Fruit fly (Drosophila melanogaster) whole organism, embryonic: ENCODE measurements around the gene CG14088.

Experiments
- Aef1 ChIP-seq: fragments of 200-800 bp; sonication (Bioruptor generic); IDR thresholded peaks from 3 replicates; pipeline ENCODE4 v1.3.6; 2022; ENCODE audit warnings: missing biosample characterization, missing genetic modification characterization
- B-H2 ChIP-seq: fragments of 200-800 bp; sonication (Bioruptor generic); optimal IDR thresholded peaks from 2 replicates; lab custom pipeline; 2018; ENCODE audit warnings: missing biosample characterization, mild to moderate bottlenecking, missing genetic modification characterization
- BEAF-32 ChIP-seq: fragments of 200-800 bp; sonication (Bioruptor generic); optimal IDR thresholded peaks from 3 replicates; lab custom pipeline; 2017; ENCODE audit warnings: missing biosample characterization, missing genetic modification characterization, mild to moderate bottlenecking, moderate library complexity, missing genetic modification reagents
- Bgb ChIP-seq: fragments of 200-800 bp; sonication (Bioruptor generic); IDR thresholded peaks from 2 replicates; pipeline ENCODE4 v1.3.6; 2022; ENCODE audit warnings: missing biosample characterization, missing genetic modification characterization; ENCODE audit not compliant: partially characterized antibody
- CG10147 ChIP-seq: fragments of 200-800 bp; sonication (Bioruptor generic); optimal IDR thresholded peaks from 2 replicates; lab custom pipeline; 2019; ENCODE audit warnings: missing biosample characterization, mild to moderate bottlenecking, missing genetic modification characterization, moderate library complexity
- CG10267 ChIP-seq: fragments of 200-800 bp; sonication (Bioruptor generic); optimal IDR thresholded peaks from 2 replicates; lab custom pipeline; 2018; ENCODE audit warnings: missing biosample characterization, mild to moderate bottlenecking, missing genetic modification characterization, moderate library complexity
- CG10543 ChIP-seq: fragments of 200-800 bp; sonication (Bioruptor generic); optimal IDR thresholded peaks from 3 replicates; lab custom pipeline; 2017; ENCODE audit warnings: missing biosample characterization, mild to moderate bottlenecking, missing genetic modification characterization, moderate library complexity
- CG12155 ChIP-seq: fragments of 200-800 bp; sonication (Bioruptor generic); optimal IDR thresholded peaks from 3 replicates; lab custom pipeline; 2016; ENCODE audit warnings: missing biosample characterization, missing genetic modification characterization
- CG12299 ChIP-seq: fragments of 200-800 bp; sonication (Bioruptor generic); optimal IDR thresholded peaks from 2 replicates; lab custom pipeline; 2018; ENCODE audit warnings: missing biosample characterization, mild to moderate bottlenecking, missing genetic modification characterization
- CG12744 ChIP-seq: fragments of 200-800 bp; sonication (Bioruptor generic); optimal IDR thresholded peaks from 2 replicates; lab custom pipeline; 2016; ENCODE audit warnings: missing biosample characterization, missing genetic modification characterization
- CG13287 ChIP-seq: fragments of 200-800 bp; sonication (Bioruptor generic); IDR thresholded peaks from 2 replicates; pipeline ENCODE4 v1.3.6; 2022; ENCODE audit warnings: missing biosample characterization, missing genetic modification characterization; ENCODE audit not compliant: partially characterized antibody
- CG14710 ChIP-seq: fragments of 200-800 bp; sonication (Bioruptor generic); optimal IDR thresholded peaks from 3 replicates; lab custom pipeline; 2019; ENCODE audit warnings: missing biosample characterization, mild to moderate bottlenecking, missing genetic modification characterization, moderate library complexity
- CG30403 ChIP-seq: fragments of 200-800 bp; sonication (Bioruptor generic); optimal IDR thresholded peaks from 3 replicates; lab custom pipeline; 2016; ENCODE audit warnings: missing biosample characterization, missing genetic modification characterization
- CG32532 ChIP-seq: fragments of 200-800 bp; sonication (Bioruptor generic); IDR thresholded peaks from 2 replicates; pipeline ENCODE4 v1.3.6; 2022; ENCODE audit warnings: missing biosample characterization, missing genetic modification characterization
- CG34224 ChIP-seq: fragments of 200-800 bp; sonication (Bioruptor generic); IDR thresholded peaks from 3 replicates; pipeline ENCODE4 v1.3.6; 2022; ENCODE audit warnings: missing biosample characterization, missing genetic modification characterization; ENCODE audit not compliant: partially characterized antibody
- CG34376 ChIP-seq: fragments of 200-800 bp; sonication (Bioruptor generic); optimal IDR thresholded peaks from 2 replicates; lab custom pipeline; 2018; ENCODE audit warnings: missing biosample characterization, mild to moderate bottlenecking, missing genetic modification characterization
- CG4360 ChIP-seq: fragments of 200-800 bp; sonication (Bioruptor generic); IDR thresholded peaks from 2 replicates; pipeline ENCODE4 v1.3.6; 2022; ENCODE audit warnings: missing biosample characterization, missing genetic modification characterization
- CG5953 ChIP-seq: fragments of 200-800 bp; sonication (Bioruptor generic); IDR thresholded peaks from 2 replicates; pipeline ENCODE4 v1.3.6; 2022; ENCODE audit warnings: missing biosample characterization, missing genetic modification characterization
- CG7271 ChIP-seq: fragments of 200-800 bp; sonication (Bioruptor generic); optimal IDR thresholded peaks from 2 replicates; lab custom pipeline; 2018; ENCODE audit warnings: missing biosample characterization, mild to moderate bottlenecking, missing genetic modification characterization, moderate library complexity
- CG7357 ChIP-seq: fragments of 200-800 bp; sonication (Bioruptor generic); IDR thresholded peaks from 3 replicates; pipeline ENCODE4 v1.3.6; 2022; ENCODE audit warnings: missing biosample characterization, missing genetic modification characterization
- CG7928 ChIP-seq: fragments of 200-800 bp; sonication (Bioruptor generic); optimal IDR thresholded peaks from 2 replicates; lab custom pipeline; 2017; ENCODE audit warnings: missing biosample characterization, mild to moderate bottlenecking, missing genetic modification characterization
- CG7963 ChIP-seq: fragments of 200-800 bp; sonication (Bioruptor generic); IDR thresholded peaks from 3 replicates; pipeline ENCODE4 v1.3.6; 2022; ENCODE audit warnings: missing biosample characterization, missing genetic modification characterization; ENCODE audit not compliant: partially characterized antibody
- CG7987 ChIP-seq: fragments of 200-800 bp; sonication (Bioruptor generic); optimal IDR thresholded peaks from 2 replicates; lab custom pipeline; 2018; ENCODE audit warnings: missing biosample characterization, mild to moderate bottlenecking, missing genetic modification characterization, moderate library complexity
- CG9932 ChIP-seq: fragments of 200-800 bp; sonication (Bioruptor generic); IDR thresholded peaks from 2 replicates; pipeline ENCODE4 v1.3.6; 2022; ENCODE audit warnings: missing biosample characterization, missing genetic modification characterization
- Dbx ChIP-seq: fragments of 200-800 bp; sonication (Bioruptor generic); IDR thresholded peaks from 3 replicates; pipeline ENCODE4 v1.3.6; 2022; ENCODE audit warnings: missing biosample characterization, missing genetic modification characterization
- Ets65A ChIP-seq: fragments of 200-800 bp; sonication (Bioruptor generic); peaks from one replicate; lab custom pipeline; 2016; ENCODE audit warnings: missing biosample characterization, missing genetic modification characterization
- Ets97D ChIP-seq: fragments of 200-800 bp; sonication (Bioruptor generic); optimal IDR thresholded peaks from 3 replicates; lab custom pipeline; 2016; ENCODE audit warnings: missing biosample characterization, missing genetic modification characterization
- Gug ChIP-seq: fragments of 200-800 bp; sonication (Bioruptor generic); IDR thresholded peaks from 4 replicates; pipeline ENCODE4 v1.3.6; 2022; ENCODE audit warnings: missing biosample characterization, missing genetic modification characterization
- Scr ChIP-seq: fragments of 200-800 bp; sonication (Bioruptor generic); IDR thresholded peaks from 2 replicates; pipeline ENCODE4 v1.3.6; 2022; ENCODE audit warnings: missing biosample characterization, missing genetic modification characterization; ENCODE audit not compliant: partially characterized antibody
- Side ChIP-seq: fragments of 200-800 bp; sonication (Bioruptor generic); optimal IDR thresholded peaks from 2 replicates; lab custom pipeline; 2016; ENCODE audit warnings: missing biosample characterization, missing genetic modification characterization
- Sin3A ChIP-seq: fragments of >200 bp; optimal IDR thresholded peaks from 2 replicates; lab custom pipeline; 2018
- Sry-β ChIP-seq: fragments of 200-800 bp; sonication (Bioruptor generic); optimal IDR thresholded peaks from 2 replicates; lab custom pipeline; 2018; ENCODE audit warnings: missing biosample characterization, mild to moderate bottlenecking, missing genetic modification characterization, moderate library complexity
- TFAM ChIP-seq: fragments of 200-800 bp; sonication (Bioruptor generic); optimal IDR thresholded peaks from 2 replicates; lab custom pipeline; 2017; ENCODE audit warnings: missing biosample characterization, missing genetic modification characterization, inconsistent platforms
- Trl ChIP-seq, 3 experiments: fragments of >200 bp in 2 of 3; fragments of 200-800 bp in 1 of 3; sonication (Bioruptor generic) in 1 of 3; optimal IDR thresholded peaks; 2 replicates in 1 of 3; 3 replicates in 2 of 3; lab custom pipeline; 2016 to 2017; ENCODE audit warnings: missing biosample characterization in 1 of 3, missing genetic modification characterization in 1 of 3
- amos ChIP-seq: fragments of 200-800 bp; sonication (Bioruptor generic); IDR thresholded peaks from 2 replicates; pipeline ENCODE4 v1.3.6; 2022; ENCODE audit warnings: missing biosample characterization, missing genetic modification characterization; ENCODE audit not compliant: partially characterized antibody
- bab2 ChIP-seq: fragments of 200-800 bp; sonication (Bioruptor generic); optimal IDR thresholded peaks from 2 replicates; lab custom pipeline; 2016; ENCODE audit warnings: missing biosample characterization, missing genetic modification characterization
- bbx ChIP-seq: fragments of 200-800 bp; sonication (Bioruptor generic); IDR thresholded peaks from 2 replicates; pipeline ENCODE4 v1.3.6; 2022; ENCODE audit warnings: missing biosample characterization, missing genetic modification characterization; ENCODE audit not compliant: partially characterized antibody
- bsh ChIP-seq, 2 experiments: fragments of 200-800 bp; sonication (Bioruptor generic); optimal IDR thresholded peaks; 2 replicates each; lab custom pipeline; 2017 to 2018; ENCODE audit warnings: mild to moderate bottlenecking in 2 of 2, missing biosample characterization in 2 of 2, missing genetic modification characterization in 2 of 2, moderate library complexity in 1 of 2
- cas ChIP-seq: fragments of 200-800 bp; sonication (Bioruptor generic); IDR thresholded peaks from 2 replicates; pipeline ENCODE4 v1.3.6; 2022; ENCODE audit warnings: missing biosample characterization, missing genetic modification characterization
- chinmo ChIP-seq: fragments of 200-800 bp; sonication (Bioruptor generic); IDR thresholded peaks from 4 replicates; pipeline ENCODE4 v1.3.6; 2022; ENCODE audit warnings: missing biosample characterization, missing genetic modification characterization; ENCODE audit not compliant: partially characterized antibody
- danr ChIP-seq: fragments of 200-800 bp; sonication (Bioruptor generic); IDR thresholded peaks from 2 replicates; pipeline ENCODE4 v1.3.6; 2022; ENCODE audit warnings: missing biosample characterization, missing genetic modification characterization
- dati ChIP-seq: fragments of 200-800 bp; sonication (Bioruptor generic); IDR thresholded peaks from 2 replicates; pipeline ENCODE4 v1.3.6; 2022; ENCODE audit warnings: missing biosample characterization, missing genetic modification characterization
- hb ChIP-seq: fragments of 200-800 bp; sonication (Bioruptor generic); IDR thresholded peaks from 3 replicates; pipeline ENCODE4 v1.3.6; 2022; ENCODE audit warnings: missing biosample characterization, missing genetic modification characterization; ENCODE audit not compliant: partially characterized antibody
- mam ChIP-seq: fragments of 200-800 bp; sonication (Bioruptor generic); optimal IDR thresholded peaks from 3 replicates; lab custom pipeline; 2016; ENCODE audit warnings: missing biosample characterization, missing genetic modification characterization
- odd ChIP-seq: fragments of 200-800 bp; sonication (Bioruptor generic); optimal IDR thresholded peaks from 2 replicates; lab custom pipeline; 2017; ENCODE audit warnings: missing biosample characterization, mild to moderate bottlenecking, missing genetic modification characterization
- p53 ChIP-seq: fragments of 200-800 bp; sonication (Bioruptor generic); optimal IDR thresholded peaks from 2 replicates; lab custom pipeline; 2016; ENCODE audit warnings: missing biosample characterization, missing genetic modification characterization
- sug ChIP-seq: fragments of 200-800 bp; optimal IDR thresholded peaks from 2 replicates; lab custom pipeline; 2019; ENCODE audit warnings: missing biosample characterization, mild to moderate bottlenecking, missing genetic modification characterization, moderate library complexity
- vnd ChIP-seq: fragments of 200-800 bp; sonication (Bioruptor generic); IDR thresholded peaks from 3 replicates; pipeline ENCODE4 v1.3.6; 2022; ENCODE audit warnings: missing biosample characterization, missing genetic modification characterization; ENCODE audit not compliant: partially characterized antibody
- z ChIP-seq: fragments of 200-800 bp; sonication (Bioruptor generic); IDR thresholded peaks from 3 replicates; pipeline ENCODE4 v1.3.6; 2022; ENCODE audit warnings: missing biosample characterization, missing genetic modification characterization

Gene CG14088

dm6 chr3L:19260278-19260803, 10.1 kb downstream of the CG14088 start, which contains the start of gene nes (continued):
- TF ChIP-seq Sin3A (lab: Kevin White, UChicago): peak; percentile 18
- no peak for TF ChIP-seq CG7271 (tag; lab: Kevin White, UChicago)
- TF ChIP-seq B-H2 (GFP tag; lab: Kevin White, UChicago): no peak
- TF ChIP-seq CG12155 (GFP tag; lab: Kevin White, UChicago): no peak
- TF ChIP-seq CG12299 (tag; lab: Kevin White, UChicago): peak; percentile 6
- no peak for TF ChIP-seq CG30403 (GFP tag; lab: Kevin White, UChicago)
- TF ChIP-seq CG7357 (GFP tag; lab: Robert Waterston, UW): no peak
- TF ChIP-seq Bgb (GFP tag; lab: Robert Waterston, UW): peak; percentile 52; the same call in 1 of the 2 replicates
- TF ChIP-seq CG7928 (GFP tag; lab: Kevin White, UChicago): no peak
- peak; percentile 22 for TF ChIP-seq Ets97D (GFP tag; lab: Kevin White, UChicago)
- TF ChIP-seq hb (GFP tag; lab: Robert Waterston, UW): no peak
- TF ChIP-seq CG9932 (GFP tag; lab: Robert Waterston, UW): peak; percentile 73
- peak; percentile 49; the same call in 1 of the 2 replicates for TF ChIP-seq CG32532 (GFP tag; lab: Robert Waterston, UW)
- TF ChIP-seq CG5953 (GFP tag; lab: Robert Waterston, UW): no peak
- no peak for TF ChIP-seq odd (GFP tag; lab: Kevin White, UChicago)
- TF ChIP-seq Scr (GFP tag; lab: Robert Waterston, UW): peak; percentile 41
- peak; percentile 47; the same call in 1 of the 2 replicates for TF ChIP-seq CG13287
- peak; percentile 82 for TF ChIP-seq Ets65A
- peak; percentile 33 for TF ChIP-seq sug (tag; lab: Kevin White, UChicago)
- no peak for TF ChIP-seq CG10543 (GFP tag; lab: Kevin White, UChicago)
- TF ChIP-seq danr (GFP tag; lab: Robert Waterston, UW): no peak
- TF ChIP-seq chinmo (GFP tag; lab: Robert Waterston, UW): peak; percentile 88; the same call in 1 of the 4 replicates
- TF ChIP-seq CG10147: peak; percentile 37
- TF ChIP-seq bsh (GFP tag; optimal IDR thresholded peaks at IDR 0.05; lab: Kevin White, UChicago): no peak
- peak; percentile 32; the same call in 1 of the 2 replicates for TF ChIP-seq amos (GFP tag; lab: Robert Waterston, UW)
- TF ChIP-seq TFAM: no peak
- no peak for TF ChIP-seq CG34224 (GFP tag; lab: Robert Waterston, UW)
- TF ChIP-seq CG14710: peak; percentile 6
- TF ChIP-seq CG10267 (tag; lab: Kevin White, UChicago): peak; percentile 49
- no peak for TF ChIP-seq cas (GFP tag; lab: Robert Waterston, UW)
- peak; percentile 74 for TF ChIP-seq CG4360 (GFP tag; lab: Robert Waterston, UW)
- TF ChIP-seq Side (GFP tag; lab: Kevin White, UChicago): no peak
- TF ChIP-seq vnd (GFP tag; lab: Robert Waterston, UW): no peak
- TF ChIP-seq Sry-β (GFP tag; lab: Kevin White, UChicago): no peak
- no peak for TF ChIP-seq CG12744 (GFP tag; lab: Kevin White, UChicago)
- no peak for TF ChIP-seq CG7963 (GFP tag; lab: Robert Waterston, UW)
- TF ChIP-seq Trl (optimal IDR thresholded peaks at IDR 0.05; lab: Kevin White, UChicago): no peak
- no peak for TF ChIP-seq Trl (GFP tag; optimal IDR thresholded peaks at IDR 0.05; lab: Kevin White, UChicago)
- TF ChIP-seq CG7987 (GFP tag; lab: Kevin White, UChicago): peak; percentile 40
- TF ChIP-seq mam (GFP tag; lab: Kevin White, UChicago): peak; percentile 3
- no peak for TF ChIP-seq p53 (GFP tag; lab: Kevin White, UChicago)
- peak; percentile 58 for TF ChIP-seq CG34376
- no peak for TF ChIP-seq z (GFP tag; lab: Robert Waterston, UW)
- TF ChIP-seq Dbx (GFP tag; lab: Robert Waterston, UW): no peak
- peak; percentile 9 for TF ChIP-seq bab2
- no peak for TF ChIP-seq dati (GFP tag; lab: Robert Waterston, UW)
- TF ChIP-seq bbx (GFP tag; lab: Robert Waterston, UW): peak; percentile 30; the same call in 1 of the 2 replicates
- peak; percentile 13; the same call in 1 of the 4 replicates for TF ChIP-seq Gug
- peak; percentile 11 for TF ChIP-seq BEAF-32 (GFP tag; lab: Kevin White, UChicago)
- TF ChIP-seq Aef1: 0 out of 3 replicates have a peak, but pooled peaks have one; percentile 9
